Worm (Caenorhabditis elegans) whole organism, young adult: Measurements from ENCODE around the gene cnc-8.

ENCODE experiments used
- B0261.1 ChIP-seq: sonication (generic microtip); optimal IDR thresholded peaks from 2 replicates; lab custom pipeline; 2016; ENCODE audit warnings: mild to moderate bottlenecking, missing genetic modification characterization, moderate library complexity, missing compliant biosample characterization
- F57C9.4 ChIP-seq: sonication (generic microtip); optimal IDR thresholded peaks from 2 replicates; lab custom pipeline; 2017; ENCODE audit warnings: mild to moderate bottlenecking, missing genetic modification characterization, missing compliant biosample characterization
- Y53F4B.3 ChIP-seq: fragments of 200-800 bp; sonication (Bioruptor generic); IDR thresholded peaks from 2 replicates; pipeline ENCODE4 v1.3.6; 2022; ENCODE audit warnings: missing genetic modification reagents, missing genetic modification characterization, missing compliant biosample characterization
- Y53G8AR.9 ChIP-seq: fragments of 200-800 bp; sonication (Bioruptor generic); conservative IDR thresholded peaks from 2 replicates; pipeline ENCODE4 v1.3.6; 2022; ENCODE audit warnings: missing genetic modification reagents, missing genetic modification characterization, missing compliant biosample characterization
- Y56A3A.18 ChIP-seq: fragments of 200-800 bp; sonication (Bioruptor generic); IDR thresholded peaks from 2 replicates; pipeline ENCODE4 v1.3.6; 2022; ENCODE audit warnings: missing genetic modification reagents, missing genetic modification characterization, missing compliant biosample characterization
- Y79H2A.3 ChIP-seq: fragments of 200-800 bp; sonication (Bioruptor generic); conservative IDR thresholded peaks from 2 replicates; pipeline ENCODE4 v1.3.6; 2022; ENCODE audit warnings: missing genetic modification reagents, missing genetic modification characterization, missing compliant biosample characterization
- akir-1 ChIP-seq: fragments of 200-800 bp; sonication (Bioruptor generic); optimal IDR thresholded peaks from 2 replicates; lab custom pipeline; 2018; ENCODE audit warnings: mild to moderate bottlenecking, missing genetic modification characterization, moderate library complexity, missing compliant biosample characterization
- aptf-3 ChIP-seq: fragments of 200-800 bp; sonication (Bioruptor generic); IDR thresholded peaks from 2 replicates; pipeline ENCODE4 v1.3.6; 2022; ENCODE audit warnings: missing genetic modification characterization, missing compliant biosample characterization
- attf-3 ChIP-seq: fragments of 200-800 bp; sonication (Bioruptor generic); conservative IDR thresholded peaks from 2 replicates; pipeline ENCODE4 v1.3.6; 2022; ENCODE audit warnings: missing genetic modification reagents, missing genetic modification characterization, missing compliant biosample characterization
- cebp-2 ChIP-seq: fragments of 200-800 bp; sonication (Bioruptor generic); IDR thresholded peaks from 2 replicates; pipeline ENCODE4 v1.3.6; 2022; ENCODE audit warnings: missing genetic modification characterization, missing compliant biosample characterization
- ceh-100 ChIP-seq: fragments of 200-800 bp; sonication (Bioruptor generic); IDR thresholded peaks from 2 replicates; pipeline ENCODE4 v1.3.6; 2022; ENCODE audit warnings: missing genetic modification reagents, missing genetic modification characterization, missing compliant biosample characterization
- ceh-27 ChIP-seq: fragments of 200-800 bp; sonication (Bioruptor generic); optimal IDR thresholded peaks from 2 replicates; lab custom pipeline; 2018; ENCODE audit warnings: mild to moderate bottlenecking, missing genetic modification characterization, moderate library complexity, missing compliant biosample characterization
- ceh-40 ChIP-seq: fragments of 200-800 bp; sonication (Bioruptor generic); IDR thresholded peaks from 2 replicates; pipeline ENCODE4 v1.3.6; 2022; ENCODE audit warnings: missing genetic modification characterization, missing compliant biosample characterization
- ceh-58 ChIP-seq: fragments of 200-800 bp; sonication (Bioruptor generic); IDR thresholded peaks from 2 replicates; pipeline ENCODE4 v1.3.6; 2022; ENCODE audit warnings: missing genetic modification characterization, missing compliant biosample characterization
- ceh-79 ChIP-seq: sonication (generic microtip); optimal IDR thresholded peaks from 2 replicates; lab custom pipeline; 2017; ENCODE audit warnings: mild to moderate bottlenecking, missing genetic modification characterization, missing compliant biosample characterization
- chd-7 ChIP-seq: sonication (generic microtip); optimal IDR thresholded peaks from 2 replicates; lab custom pipeline; 2016; ENCODE audit warnings: mild to moderate bottlenecking, missing genetic modification characterization, moderate library complexity, missing compliant biosample characterization
- dpl-1 ChIP-seq: fragments of 150-350 bp; optimal IDR thresholded peaks from 2 replicates; lab custom pipeline; 2014; ENCODE audit warnings: missing biosample characterization, missing genetic modification reagents, missing genetic modification characterization
- efl-1 ChIP-seq: fragments of 150-350 bp; optimal IDR thresholded peaks from 2 replicates; lab custom pipeline; 2014; ENCODE audit warnings: missing biosample characterization, missing genetic modification reagents, missing genetic modification characterization
- egl-44 ChIP-seq: fragments of 200-800 bp; sonication (Bioruptor generic); IDR thresholded peaks from 2 replicates; pipeline ENCODE4 v1.3.6; 2022; ENCODE audit warnings: missing genetic modification reagents, missing genetic modification characterization, missing compliant biosample characterization
- egrh-3 ChIP-seq: fragments of 200-800 bp; sonication (Bioruptor generic); IDR thresholded peaks from 2 replicates; pipeline ENCODE4 v1.3.6; 2022; ENCODE audit warnings: missing genetic modification reagents, missing genetic modification characterization, missing compliant biosample characterization
- hlh-12 ChIP-seq: sonication (generic microtip); optimal IDR thresholded peaks from 2 replicates; lab custom pipeline; 2016; ENCODE audit warnings: missing genetic modification characterization, missing compliant biosample characterization
- let-607 ChIP-seq, 2 experiments: fragments of 200-800 bp in 1 of 2; sonication (Bioruptor generic) in 1 of 2; sonication (generic microtip) in 1 of 2; optimal IDR thresholded peaks; 2 replicates each; lab custom pipeline; 2016 to 2018; ENCODE audit warnings: mild to moderate bottlenecking in 2 of 2, missing compliant biosample characterization in 2 of 2, missing genetic modification characterization in 2 of 2, moderate library complexity in 2 of 2, missing genotype in 1 of 2
- lin-26 ChIP-seq: fragments of 200-800 bp; sonication (Bioruptor generic); IDR thresholded peaks from 2 replicates; pipeline ENCODE4 v1.3.6; 2022; ENCODE audit warnings: missing genetic modification reagents, missing genetic modification characterization, missing compliant biosample characterization
- lin-35 ChIP-seq, 3 experiments: fragments of 150-350 bp in 2 of 3; sonication (generic microtip) in 1 of 3; optimal IDR thresholded peaks; 2 replicates each; lab custom pipeline; 2014 to 2018; ENCODE audit warnings: missing biosample characterization in 3 of 3, missing genetic modification characterization in 3 of 3, missing genetic modification reagents in 3 of 3
- madf-3 ChIP-seq: fragments of 200-800 bp; sonication (Bioruptor generic); IDR thresholded peaks from 2 replicates; pipeline ENCODE4 v1.3.6; 2022; ENCODE audit warnings: missing genetic modification reagents, missing genetic modification characterization, missing compliant biosample characterization
- mcd-1 ChIP-seq: fragments of 200-800 bp; sonication (Bioruptor generic); IDR thresholded peaks from 2 replicates; pipeline ENCODE4 v1.3.6; 2022; ENCODE audit warnings: missing genetic modification reagents, missing genetic modification characterization, missing compliant biosample characterization
- mel-28 ChIP-seq: sonication (generic microtip); optimal IDR thresholded peaks from 2 replicates; lab custom pipeline; 2016; ENCODE audit warnings: borderline replicate concordance, mild to moderate bottlenecking, missing genetic modification characterization, missing compliant biosample characterization
- nfya-1 ChIP-seq: sonication (generic microtip); optimal IDR thresholded peaks from 2 replicates; lab custom pipeline; 2017; ENCODE audit warnings: antibody characterized with exemption, missing compliant biosample characterization, missing genetic modification characterization, borderline replicate concordance; ENCODE audit not compliant: insufficient read depth
- nhr-120 ChIP-seq: fragments of 200-800 bp; sonication (Bioruptor generic); IDR thresholded peaks from 2 replicates; pipeline ENCODE4 v1.3.6; 2022; ENCODE audit warnings: missing genetic modification characterization, missing compliant biosample characterization
- nhr-179 ChIP-seq: sonication (generic microtip); optimal IDR thresholded peaks from 2 replicates; lab custom pipeline; 2016; ENCODE audit warnings: mild to moderate bottlenecking, missing genetic modification characterization, missing compliant biosample characterization
- nhr-80 ChIP-seq: sonication (generic microtip); optimal IDR thresholded peaks from 2 replicates; lab custom pipeline; 2016; ENCODE audit warnings: missing genetic modification characterization, missing compliant biosample characterization
- rcor-1 ChIP-seq: fragments of 200-800 bp; sonication (Bioruptor generic); IDR thresholded peaks from 2 replicates; pipeline ENCODE4 v1.3.6; 2022; ENCODE audit warnings: missing genetic modification reagents, missing genetic modification characterization, missing compliant biosample characterization
- rec-8 ChIP-seq, 2 experiments: sonication (generic microtip); optimal IDR thresholded peaks; 2 replicates each; lab custom pipeline; 2016; ENCODE audit warnings: mild to moderate bottlenecking in 2 of 2, missing genetic modification characterization in 2 of 2, missing genetic modification reagents in 2 of 2, missing genotype in 2 of 2, missing biosample characterization in 1 of 2, missing compliant biosample characterization in 1 of 2, moderate library complexity in 1 of 2
- rpc-1 ChIP-seq, 2 experiments: fragments of 150-350 bp in 1 of 2; sonication (generic microtip) in 1 of 2; optimal IDR thresholded peaks; 2 replicates each; lab custom pipeline; 2014 to 2018; ENCODE audit warnings: missing biosample characterization in 1 of 2, missing genetic modification characterization in 1 of 2, missing genetic modification reagents in 1 of 2, missing genotype in 1 of 2
- snpc-1.3 ChIP-seq: sonication (generic microtip); optimal IDR thresholded peaks from 2 replicates; lab custom pipeline; 2017; ENCODE audit warnings: missing genetic modification characterization, mild to moderate bottlenecking, missing compliant biosample characterization, antibody characterized with exemption, moderate library complexity, missing genotype, missing genetic modification reagents; ENCODE audit not compliant: insufficient read depth
- sptf-2 ChIP-seq: fragments of 200-800 bp; sonication (Bioruptor generic); optimal IDR thresholded peaks from 2 replicates; lab custom pipeline; 2018; ENCODE audit warnings: mild to moderate bottlenecking, missing genetic modification characterization, missing compliant biosample characterization
- tbp1 ChIP-seq: fragments of 200-800 bp; sonication (Bioruptor generic); optimal IDR thresholded peaks from 2 replicates; lab custom pipeline; 2018; ENCODE audit warnings: mild to moderate bottlenecking, missing genetic modification characterization, missing compliant biosample characterization
- tbx-9 ChIP-seq: sonication (generic microtip); optimal IDR thresholded peaks from 2 replicates; lab custom pipeline; 2016; ENCODE audit warnings: borderline replicate concordance, missing genetic modification characterization, inconsistent platforms, missing compliant biosample characterization
- unc-130 ChIP-seq: sonication (generic microtip); optimal IDR thresholded peaks from 2 replicates; lab custom pipeline; 2016; ENCODE audit warnings: missing genetic modification reagents, missing genetic modification characterization, missing compliant biosample characterization
- xnd-1 ChIP-seq: sonication (generic microtip); optimal IDR thresholded peaks from 2 replicates; lab custom pipeline; 2016; ENCODE audit warnings: missing genotype, missing genetic modification reagents, missing genetic modification characterization, missing compliant biosample characterization
- ztf-25 ChIP-seq: fragments of 200-800 bp; sonication (Bioruptor generic); IDR thresholded peaks from 2 replicates; pipeline ENCODE4 v1.3.6; 2022; ENCODE audit warnings: missing genetic modification reagents, missing genetic modification characterization, missing compliant biosample characterization
- ztf-6 ChIP-seq: fragments of 200-800 bp; sonication (Bioruptor generic); IDR thresholded peaks from 2 replicates; pipeline ENCODE4 v1.3.6; 2022; ENCODE audit warnings: missing genetic modification reagents, missing genetic modification characterization, missing compliant biosample characterization

cnc-8 gene

ce11 chrX:10285634-10286033 is 20.8 kb upstream of the cnc-8 start, which contains the start of gene npr-6:
Gene npr-6 (minus strand): TSS chrX:10285734.
- TF ChIP-seq ceh-27 (GFP tag; lab: Kevin White, UChicago) (no peak), Y53G8AR.9 (GFP tag; lab: Robert Waterston, UW) (no peak), nhr-120 (no peak), mel-28 (tag; lab: Kevin White, UChicago) (no peak), rcor-1 (GFP tag; lab: Robert Waterston, UW) (no peak), unc-130 (GFP tag; lab: Kevin White, UChicago) (no peak), nfya-1 (tag; lab: Kevin White, UChicago) (no peak), ztf-6 (no peak)
- TF ChIP-seq, all 124 proteins: peak for 0

- TF ChIP-seq akir-1 (GFP tag; lab: Kevin White, UChicago), result no peak
- TF ChIP-seq dpl-1 (GFP tag; lab: Kevin White, UChicago), result no peak
- TF ChIP-seq aptf-3 (GFP tag; lab: Robert Waterston, UW), result no peak
- TF ChIP-seq let-607 (tag; optimal IDR thresholded peaks at IDR 0.05; lab: Kevin White, UChicago), result no peak
- TF ChIP-seq Y79H2A.3 (GFP tag; lab: Robert Waterston, UW), result no peak
- TF ChIP-seq ceh-79, result no peak
- no peak for TF ChIP-seq Y53F4B.3 (GFP tag; lab: Robert Waterston, UW)
- no peak for TF ChIP-seq unc-130 (GFP tag; lab: Kevin White, UChicago)
- TF ChIP-seq efl-1 (GFP tag; lab: Kevin White, UChicago), result no peak
- TF ChIP-seq lin-35 (GFP tag; optimal IDR thresholded peaks at IDR 0.05; lab: Kevin White, UChicago), result no peak
- TF ChIP-seq rec-8 (tag; optimal IDR thresholded peaks at IDR 0.05; lab: Kevin White, UChicago), result no peak
- no peak for TF ChIP-seq snpc-1.3 (tag; lab: Kevin White, UChicago)
- TF ChIP-seq nhr-179 (tag; lab: Kevin White, UChicago), result no peak
- no peak for TF ChIP-seq tbx-9 (tag; lab: Kevin White, UChicago)
- TF ChIP-seq, all 124 proteins: peak for 0
These were observed 9.0 kb upstream of the cnc-8 start for ce11 chrX:10297410-10297809.

- TF ChIP-seq rcor-1 (GFP tag; lab: Robert Waterston, UW) (peak; percentile 61), cebp-2 (GFP tag; lab: Robert Waterston, UW) (0 out of 2 replicates have a peak, but pooled peaks have one; percentile 62), lin-26 (peak; percentile 88), rpc-1 (optimal IDR thresholded peaks at IDR 0.05; lab: Kevin White, UChicago) (peak; percentile 35), rpc-1 (tag; optimal IDR thresholded peaks at IDR 0.05; lab: Kevin White, UChicago) (peak; percentile 62), egl-44 (GFP tag; lab: Robert Waterston, UW) (0 out of 2 replicates have a peak, but pooled peaks have one; percentile 4), ceh-100 (GFP tag; lab: Robert Waterston, UW) (peak; percentile 31; the same call in 1 of the 2 replicates), ztf-25 (GFP tag; lab: Robert Waterston, UW) (peak; percentile 57; the same call in 1 of the 2 replicates), B0261.1 (tag; lab: Kevin White, UChicago) (peak; percentile 58), nhr-120 (0 out of 2 replicates have a peak, but pooled peaks have one; percentile 58), tbp1 (GFP tag; lab: Kevin White, UChicago) (peak; percentile 85), mcd-1 (GFP tag; lab: Robert Waterston, UW) (0 out of 2 replicates have a peak, but pooled peaks have one; percentile 14)
- TF ChIP-seq, all 124 proteins: peak for 11; not testable (repeated sequence) for 113
These were observed 7.5 kb upstream of the cnc-8 start for ce11 chrX:10298932-10299331.

- TF ChIP-seq Y56A3A.18 (GFP tag; lab: Robert Waterston, UW) (no peak), xnd-1 (tag; lab: Kevin White, UChicago) (no peak), nhr-80 (no peak), madf-3 (no peak), sptf-2 (no peak), F57C9.4 (tag; lab: Kevin White, UChicago) (no peak), chd-7 (no peak), ceh-58 (GFP tag; lab: Robert Waterston, UW) (no peak), egrh-3 (GFP tag; lab: Robert Waterston, UW) (no peak), Y79H2A.3 (GFP tag; lab: Robert Waterston, UW) (no peak), attf-3 (no peak), snpc-1.3 (tag; lab: Kevin White, UChicago) (no peak), ceh-40 (no peak), akir-1 (GFP tag; lab: Kevin White, UChicago) (no peak), unc-130 (GFP tag; lab: Kevin White, UChicago) (no peak), hlh-12 (tag; lab: Kevin White, UChicago) (no peak)
- TF ChIP-seq, all 124 proteins: peak for 0
These were observed 4.5 kb upstream of the cnc-8 start for ce11 chrX:10301920-10302319.
